Worm (Caenorhabditis elegans) whole organism, L3 larva: ENCODE data around the gene ugt-11.

Experiments
- daf-12 ChIP-seq: fragments of 150-350 bp; optimal IDR thresholded peaks from 2 replicates; lab custom pipeline; 2014; ENCODE audit warnings: missing biosample characterization, missing genetic modification reagents, missing genetic modification characterization
- nhr-77 ChIP-seq: fragments of 150-350 bp; optimal IDR thresholded peaks from 2 replicates; lab custom pipeline; 2014; ENCODE audit warnings: missing biosample characterization, missing genetic modification characterization
- skn-1 ChIP-seq: fragments of 150-350 bp; optimal IDR thresholded peaks from 2 replicates; lab custom pipeline; 2014; ENCODE audit warnings: missing biosample characterization, missing genetic modification characterization
- snpc-4 ChIP-seq: fragments of 150-350 bp; optimal IDR thresholded peaks from 2 replicates; lab custom pipeline; 2014; ENCODE audit warnings: missing biosample characterization, missing genetic modification characterization

- no peak for TF ChIP-seq snpc-4 (tag; lab: Kevin White, UChicago)
- TF ChIP-seq nhr-77 (tag; lab: Kevin White, UChicago) = no peak
- no peak for TF ChIP-seq daf-12 (tag; lab: Kevin White, UChicago)
- TF ChIP-seq skn-1 = no peak
These were observed 13.5 kb downstream of the ugt-11 start, which contains the start of gene str-32 for ce11 chrV:4881377-4881776.
